Worm (Caenorhabditis elegans) whole organism, L3 larva: Measurements from ENCODE around the gene bgal-1.

Experiments
- ZK546.5 ChIP-seq: sonication (generic microtip); optimal IDR thresholded peaks from 2 replicates; lab custom pipeline; 2017; ENCODE audit warnings: missing biosample characterization, missing genetic modification characterization
- ama-1 ChIP-seq: fragments of 150-350 bp; optimal IDR thresholded peaks from 2 replicates; lab custom pipeline; 2018
- egl-27 ChIP-seq: sonication (generic microtip); optimal IDR thresholded peaks from 4 replicates; lab custom pipeline; 2017; ENCODE audit warnings: missing biosample characterization, missing genetic modification reagents, missing genetic modification characterization
- fkh-10 ChIP-seq: sonication (generic microtip); optimal IDR thresholded peaks from 2 replicates; lab custom pipeline; 2017; ENCODE audit warnings: missing biosample characterization, missing genetic modification reagents, missing genetic modification characterization
- lin-39 ChIP-seq: fragments of 150-350 bp; optimal IDR thresholded peaks from 2 replicates; lab custom pipeline; 2018; ENCODE audit warnings: missing biosample characterization, missing genetic modification reagents, missing genetic modification characterization
- mml-1 ChIP-seq: fragments of 150-350 bp; sonication (generic microtip); optimal IDR thresholded peaks from 3 replicates; lab custom pipeline; 2014; ENCODE audit warnings: missing biosample characterization, missing genetic modification characterization
- nhr-237 ChIP-seq: fragments of 150-350 bp; optimal IDR thresholded peaks from 2 replicates; lab custom pipeline; 2014; ENCODE audit warnings: missing biosample characterization, missing genetic modification characterization
- nhr-28 ChIP-seq: fragments of 150-350 bp; optimal IDR thresholded peaks from 2 replicates; lab custom pipeline; 2014; ENCODE audit warnings: missing biosample characterization, missing genetic modification characterization
- ztf-11 ChIP-seq: fragments of 150-350 bp; optimal IDR thresholded peaks from 2 replicates; lab custom pipeline; 2014; ENCODE audit warnings: missing biosample characterization, missing genetic modification characterization

DNA sequence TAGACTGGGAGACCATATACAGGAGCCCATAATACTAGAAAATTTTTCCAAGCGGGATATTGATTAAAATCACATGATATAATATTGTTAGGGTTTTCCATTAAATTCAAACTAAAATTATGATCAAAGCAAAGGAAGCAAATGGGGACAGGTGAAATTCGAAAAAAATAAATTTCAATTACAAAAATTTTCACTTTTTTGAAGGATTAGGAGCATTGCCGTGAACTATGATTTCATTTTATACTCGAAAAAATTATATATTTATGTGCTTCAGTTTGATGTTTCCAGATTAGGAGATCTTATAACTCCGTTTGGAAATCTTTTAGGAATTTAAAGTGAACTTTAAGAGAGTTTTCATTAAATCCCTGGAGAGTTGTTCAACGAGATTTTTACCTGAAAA, 34.8 kb upstream of the bgal-1 start, which contains the start of gene F07B10.7:
- TF ChIP-seq fkh-10 (GFP tag; lab: Kevin White, UChicago) (no peak), ZK546.5 (tag; lab: Kevin White, UChicago) (no peak), nhr-237 (tag; lab: Kevin White, UChicago) (no peak), nhr-28 (tag; lab: Kevin White, UChicago) (no peak), egl-27 (tag; lab: Kevin White, UChicago) (no peak), lin-39 (tag; lab: Kevin White, UChicago) (no peak), ama-1 (lab: Kevin White, UChicago) (no peak), ztf-11 (tag; lab: Kevin White, UChicago) (no peak), mml-1 (tag; lab: Kevin White, UChicago) (no peak)
